Worm (Caenorhabditis elegans): Measurements from ENCODE around the gene mpst-4.

DNA sequence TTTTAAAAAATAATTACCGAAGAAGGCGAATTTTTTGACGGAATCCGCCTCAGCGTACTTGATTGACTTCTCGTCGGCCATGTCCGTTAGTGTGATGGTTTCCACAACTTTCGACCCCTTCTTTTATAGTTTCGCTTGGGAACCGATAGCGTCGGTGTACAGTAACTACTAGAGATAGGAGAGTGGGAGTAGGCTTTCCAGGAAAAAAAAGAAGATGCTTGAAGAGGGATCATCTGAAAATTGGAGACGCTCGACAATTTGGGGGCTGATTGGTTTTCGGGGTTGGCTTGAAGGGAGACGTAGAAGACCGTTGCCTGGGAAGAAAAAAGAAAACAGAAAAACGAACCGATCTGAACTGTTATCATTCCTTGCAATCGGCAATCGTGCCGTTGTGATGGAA is 7.4 kb upstream of the mpst-4 start, which contains the start of gene col-20:
- TF ChIP-seq ama-1 (optimal IDR thresholded peaks at IDR 0.05) = no peak
- TF ChIP-seq tbx-11 (GFP tag; IDR thresholded peaks at IDR 0.05) = no peak
- no peak for TF ChIP-seq flt-1 (GFP tag; IDR thresholded peaks at IDR 0.05)
- TF ChIP-seq F13C5.2 (tag; optimal IDR thresholded peaks at IDR 0.05) = no peak
- TF ChIP-seq tra-4 (tag; optimal IDR thresholded peaks at IDR 0.05) = no peak
- TF ChIP-seq hnd-1 (tag; optimal IDR thresholded peaks at IDR 0.05) = no peak
- TF ChIP-seq tbx-37 (GFP tag; conservative IDR thresholded peaks at IDR 0.05) = no peak
- TF ChIP-seq hmbx-1 (tag; optimal IDR thresholded peaks at IDR 0.05) = no peak
